Worm (Caenorhabditis elegans) whole organism, young adult: Measurements from ENCODE around the gene sdz-9.

ENCODE experiments used
- B0035.1 ChIP-seq: sonication (generic microtip); optimal IDR thresholded peaks from 2 replicates; lab custom pipeline; 2016; ENCODE audit warnings: missing genetic modification characterization, mild to moderate bottlenecking, missing compliant biosample characterization, missing genotype, missing genetic modification reagents
- F22D6.2 ChIP-seq: sonication (generic microtip); optimal IDR thresholded peaks from 2 replicates; lab custom pipeline; 2016; ENCODE audit warnings: mild to moderate bottlenecking, missing genetic modification characterization, missing compliant biosample characterization
- F23B12.7 ChIP-seq: sonication (generic microtip); optimal IDR thresholded peaks from 2 replicates; lab custom pipeline; 2017; ENCODE audit warnings: missing genetic modification characterization, mild to moderate bottlenecking, missing compliant biosample characterization, antibody characterized with exemption, moderate library complexity; ENCODE audit not compliant: insufficient read depth
- F37B4.10 ChIP-seq: fragments of 200-800 bp; sonication (Bioruptor generic); IDR thresholded peaks from 2 replicates; pipeline ENCODE4 v1.3.6; 2022; ENCODE audit warnings: missing genetic modification characterization, missing compliant biosample characterization
- F55B11.4 ChIP-seq: sonication (generic microtip); optimal IDR thresholded peaks from 2 replicates; lab custom pipeline; 2016; ENCODE audit warnings: missing compliant biosample characterization, missing genetic modification characterization, borderline replicate concordance; ENCODE audit not compliant: insufficient read depth
- F57A8.1 ChIP-seq: fragments of 200-800 bp; sonication (Bioruptor generic); optimal IDR thresholded peaks from 2 replicates; lab custom pipeline; 2018; ENCODE audit warnings: mild to moderate bottlenecking, missing genetic modification characterization, moderate library complexity, missing compliant biosample characterization
- Y53F4B.3 ChIP-seq: fragments of 200-800 bp; sonication (Bioruptor generic); IDR thresholded peaks from 2 replicates; pipeline ENCODE4 v1.3.6; 2022; ENCODE audit warnings: missing genetic modification reagents, missing genetic modification characterization, missing compliant biosample characterization
- Y56A3A.18 ChIP-seq: fragments of 200-800 bp; sonication (Bioruptor generic); IDR thresholded peaks from 2 replicates; pipeline ENCODE4 v1.3.6; 2022; ENCODE audit warnings: missing genetic modification reagents, missing genetic modification characterization, missing compliant biosample characterization
- Y95B8A.8 ChIP-seq: fragments of 200-800 bp; sonication (Bioruptor generic); IDR thresholded peaks from 2 replicates; pipeline ENCODE4 v1.3.6; 2022; ENCODE audit warnings: missing genetic modification reagents, missing genetic modification characterization, missing compliant biosample characterization
- aptf-2 ChIP-seq: fragments of 200-800 bp; sonication (Bioruptor generic); conservative IDR thresholded peaks from 2 replicates; pipeline ENCODE4 v1.3.6; 2022; ENCODE audit warnings: missing genetic modification reagents, missing genetic modification characterization, missing compliant biosample characterization
- atf-7 ChIP-seq: sonication (generic microtip); optimal IDR thresholded peaks from 2 replicates; lab custom pipeline; 2017; ENCODE audit warnings: mild to moderate bottlenecking, missing genetic modification characterization, missing compliant biosample characterization
- athp-1 ChIP-seq: sonication (generic microtip); optimal IDR thresholded peaks from 2 replicates; lab custom pipeline; 2017; ENCODE audit warnings: mild to moderate bottlenecking, missing genetic modification characterization, missing compliant biosample characterization
- attf-5 ChIP-seq: fragments of 200-800 bp; sonication (Bioruptor generic); optimal IDR thresholded peaks from 2 replicates; lab custom pipeline; 2018; ENCODE audit warnings: mild to moderate bottlenecking, missing genetic modification characterization, missing compliant biosample characterization
- cebp-1 ChIP-seq, 2 experiments: fragments of 200-800 bp in 1 of 2; sonication (Bioruptor generic) in 1 of 2; sonication (generic microtip) in 1 of 2; IDR thresholded peaks in 1 of 2; optimal IDR thresholded peaks in 1 of 2; 2 replicates each; pipeline versions ENCODE4 v1.3.6 to Lab custom; 2017 to 2022; ENCODE audit warnings: missing compliant biosample characterization in 2 of 2, missing genetic modification characterization in 2 of 2, mild to moderate bottlenecking in 1 of 2, missing genetic modification reagents in 1 of 2, moderate library complexity in 1 of 2
- cebp-2 ChIP-seq: fragments of 200-800 bp; sonication (Bioruptor generic); IDR thresholded peaks from 2 replicates; pipeline ENCODE4 v1.3.6; 2022; ENCODE audit warnings: missing genetic modification characterization, missing compliant biosample characterization
- ceh-58 ChIP-seq: fragments of 200-800 bp; sonication (Bioruptor generic); IDR thresholded peaks from 2 replicates; pipeline ENCODE4 v1.3.6; 2022; ENCODE audit warnings: missing genetic modification characterization, missing compliant biosample characterization
- dpff-1 ChIP-seq: sonication (generic microtip); optimal IDR thresholded peaks from 2 replicates; lab custom pipeline; 2017; ENCODE audit warnings: mild to moderate bottlenecking, missing genetic modification characterization, missing compliant biosample characterization
- efl-1 ChIP-seq: fragments of 150-350 bp; optimal IDR thresholded peaks from 2 replicates; lab custom pipeline; 2014; ENCODE audit warnings: missing biosample characterization, missing genetic modification reagents, missing genetic modification characterization
- ekl-4 ChIP-seq: fragments of 200-800 bp; sonication (Bioruptor generic); IDR thresholded peaks from 2 replicates; pipeline ENCODE4 v1.3.6; 2022; ENCODE audit warnings: missing genetic modification reagents, missing genetic modification characterization, missing compliant biosample characterization
- fkh-3 ChIP-seq: sonication (generic microtip); optimal IDR thresholded peaks from 2 replicates; lab custom pipeline; 2016; ENCODE audit warnings: mild to moderate bottlenecking, missing genetic modification characterization, missing compliant biosample characterization
- him-1 ChIP-seq: sonication (generic microtip); optimal IDR thresholded peaks from 2 replicates; lab custom pipeline; 2016; ENCODE audit warnings: missing genotype, missing genetic modification reagents, missing genetic modification characterization, missing compliant biosample characterization
- hmg-1.2 ChIP-seq: fragments of 200-800 bp; sonication (Bioruptor generic); IDR thresholded peaks from 2 replicates; pipeline ENCODE4 v1.3.6; 2022; ENCODE audit warnings: missing genetic modification reagents, missing genetic modification characterization, missing compliant biosample characterization
- hrde-1 ChIP-seq: sonication (generic microtip); optimal IDR thresholded peaks from 2 replicates; lab custom pipeline; 2016; ENCODE audit warnings: missing genetic modification characterization, mild to moderate bottlenecking, missing compliant biosample characterization, moderate library complexity, missing genotype, missing genetic modification reagents, borderline replicate concordance
- lag-1 ChIP-seq: fragments of 200-800 bp; sonication (Bioruptor generic); IDR thresholded peaks from 2 replicates; pipeline ENCODE4 v1.3.6; 2022; ENCODE audit warnings: missing genetic modification reagents, missing genetic modification characterization, missing compliant biosample characterization
- lin-26 ChIP-seq: fragments of 200-800 bp; sonication (Bioruptor generic); IDR thresholded peaks from 2 replicates; pipeline ENCODE4 v1.3.6; 2022; ENCODE audit warnings: missing genetic modification reagents, missing genetic modification characterization, missing compliant biosample characterization
- lin-54 ChIP-seq: fragments of 200-800 bp; sonication (Bioruptor generic); optimal IDR thresholded peaks from 2 replicates; lab custom pipeline; 2018; ENCODE audit warnings: mild to moderate bottlenecking, missing genetic modification characterization, missing compliant biosample characterization
- lsl-1 ChIP-seq: fragments of 200-800 bp; sonication (Bioruptor generic); optimal IDR thresholded peaks from 2 replicates; lab custom pipeline; 2018; ENCODE audit warnings: mild to moderate bottlenecking, missing genetic modification characterization, moderate library complexity, missing compliant biosample characterization
- lsy-27 ChIP-seq: sonication (generic microtip); optimal IDR thresholded peaks from 2 replicates; lab custom pipeline; 2017; ENCODE audit warnings: missing genetic modification characterization, mild to moderate bottlenecking, missing compliant biosample characterization, antibody characterized with exemption, missing genotype, borderline replicate concordance; ENCODE audit not compliant: insufficient read depth
- madf-3 ChIP-seq: fragments of 200-800 bp; sonication (Bioruptor generic); IDR thresholded peaks from 2 replicates; pipeline ENCODE4 v1.3.6; 2022; ENCODE audit warnings: missing genetic modification reagents, missing genetic modification characterization, missing compliant biosample characterization
- mel-28 ChIP-seq: sonication (generic microtip); optimal IDR thresholded peaks from 2 replicates; lab custom pipeline; 2016; ENCODE audit warnings: borderline replicate concordance, mild to moderate bottlenecking, missing genetic modification characterization, missing compliant biosample characterization
- mxl-1 ChIP-seq: sonication (generic microtip); optimal IDR thresholded peaks from 2 replicates; lab custom pipeline; 2016; ENCODE audit warnings: missing genetic modification characterization, missing compliant biosample characterization
- nhr-80 ChIP-seq: sonication (generic microtip); optimal IDR thresholded peaks from 2 replicates; lab custom pipeline; 2016; ENCODE audit warnings: missing genetic modification characterization, missing compliant biosample characterization
- pbrm-1 ChIP-seq: fragments of 200-800 bp; sonication (Bioruptor generic); IDR thresholded peaks from 2 replicates; pipeline ENCODE4 v1.3.6; 2022; ENCODE audit warnings: missing genetic modification reagents, missing genetic modification characterization, missing compliant biosample characterization
- pha-4 ChIP-seq: fragments of 150-350 bp; sonication (generic microtip); optimal IDR thresholded peaks from 2 replicates; lab custom pipeline; 2014; ENCODE audit warnings: missing biosample characterization, missing genetic modification reagents, missing genetic modification characterization
- rcor-1 ChIP-seq: fragments of 200-800 bp; sonication (Bioruptor generic); IDR thresholded peaks from 2 replicates; pipeline ENCODE4 v1.3.6; 2022; ENCODE audit warnings: missing genetic modification reagents, missing genetic modification characterization, missing compliant biosample characterization
- rpc-1 ChIP-seq, 2 experiments: fragments of 150-350 bp in 1 of 2; sonication (generic microtip) in 1 of 2; optimal IDR thresholded peaks; 2 replicates each; lab custom pipeline; 2014 to 2018; ENCODE audit warnings: missing biosample characterization in 1 of 2, missing genetic modification characterization in 1 of 2, missing genetic modification reagents in 1 of 2, missing genotype in 1 of 2
- unc-130 ChIP-seq: sonication (generic microtip); optimal IDR thresholded peaks from 2 replicates; lab custom pipeline; 2016; ENCODE audit warnings: missing genetic modification reagents, missing genetic modification characterization, missing compliant biosample characterization
- zfh-2 ChIP-seq: fragments of 200-800 bp; sonication (Bioruptor generic); conservative IDR thresholded peaks from 2 replicates; pipeline ENCODE4 v1.3.6; 2022; ENCODE audit warnings: missing genetic modification reagents, missing genetic modification characterization, missing compliant biosample characterization
- ztf-18 ChIP-seq: sonication (generic microtip); optimal IDR thresholded peaks from 2 replicates; lab custom pipeline; 2016; ENCODE audit warnings: missing genotype, mild to moderate bottlenecking, missing genetic modification characterization, missing compliant biosample characterization
- ztf-3 ChIP-seq: fragments of 200-800 bp; sonication (Bioruptor generic); optimal IDR thresholded peaks from 2 replicates; lab custom pipeline; 2018; ENCODE audit warnings: mild to moderate bottlenecking, missing genetic modification characterization, missing compliant biosample characterization
- ztf-6 ChIP-seq: fragments of 200-800 bp; sonication (Bioruptor generic); IDR thresholded peaks from 2 replicates; pipeline ENCODE4 v1.3.6; 2022; ENCODE audit warnings: missing genetic modification reagents, missing genetic modification characterization, missing compliant biosample characterization

Gene sdz-9

DNA sequence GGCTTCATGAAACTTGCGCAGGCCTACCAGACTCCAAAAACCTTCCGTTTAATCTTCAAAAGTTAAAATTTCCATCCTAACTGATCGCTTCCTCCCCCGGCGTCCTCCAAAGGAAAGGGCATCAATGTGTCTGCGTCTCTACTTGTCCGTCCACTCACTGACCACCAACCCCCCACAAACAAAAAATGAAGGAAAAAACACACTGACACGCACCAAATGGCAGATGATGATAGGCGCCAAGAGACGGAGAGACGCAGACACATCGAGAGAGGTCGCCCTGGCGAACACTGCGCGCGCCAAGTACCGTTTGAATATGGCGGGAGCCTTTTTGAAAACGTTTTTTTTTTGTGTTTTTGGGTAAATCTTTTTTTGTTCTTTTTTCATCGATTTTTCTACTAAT lies 38.7 kb downstream of the sdz-9 start:
- TF ChIP-seq rpc-1 (optimal IDR thresholded peaks at IDR 0.05; lab: Kevin White, UChicago) (no peak), rpc-1 (tag; optimal IDR thresholded peaks at IDR 0.05; lab: Kevin White, UChicago) (no peak), hrde-1 (tag; lab: Kevin White, UChicago) (no peak), mxl-1 (tag; lab: Kevin White, UChicago) (no peak), ztf-3 (GFP tag; lab: Kevin White, UChicago) (no peak), cebp-1 (GFP tag; IDR thresholded peaks at IDR 0.05; lab: Robert Waterston, UW) (no peak), cebp-1 (tag; optimal IDR thresholded peaks at IDR 0.05; lab: Kevin White, UChicago) (peak; percentile 10), ztf-6 (GFP tag; lab: Robert Waterston, UW) (no peak), mel-28 (tag; lab: Kevin White, UChicago) (no peak), fkh-3 (tag; lab: Kevin White, UChicago) (no peak), madf-3 (GFP tag; lab: Robert Waterston, UW) (0 out of 2 replicates have a peak, but pooled peaks have one; percentile 23), Y95B8A.8 (GFP tag; lab: Robert Waterston, UW) (no peak), lsy-27 (no peak), pbrm-1 (GFP tag; lab: Robert Waterston, UW) (no peak), hmg-1.2 (peak; percentile 61; the same call in 1 of the 2 replicates), ztf-18 (tag; lab: Kevin White, UChicago) (no peak), nhr-80 (tag; lab: Kevin White, UChicago) (no peak), lin-26 (GFP tag; lab: Robert Waterston, UW) (no peak), F23B12.7 (tag; lab: Kevin White, UChicago) (no peak), F37B4.10 (GFP tag; lab: Robert Waterston, UW) (no peak), Y56A3A.18 (GFP tag; lab: Robert Waterston, UW) (no peak), lin-54 (GFP tag; lab: Kevin White, UChicago) (no peak), unc-130 (GFP tag; lab: Kevin White, UChicago) (no peak), F22D6.2 (no peak), him-1 (tag; lab: Kevin White, UChicago) (no peak), F57A8.1 (GFP tag; lab: Kevin White, UChicago) (no peak), aptf-2 (GFP tag; lab: Robert Waterston, UW) (no peak), dpff-1 (tag; lab: Kevin White, UChicago) (no peak), cebp-2 (GFP tag; lab: Robert Waterston, UW) (0 out of 2 replicates have a peak, but pooled peaks have one; percentile 12), athp-1 (tag; lab: Kevin White, UChicago) (no peak), ceh-58 (GFP tag; lab: Robert Waterston, UW) (no peak), efl-1 (GFP tag; lab: Kevin White, UChicago) (no peak), ekl-4 (no peak), Y53F4B.3 (no peak), zfh-2 (GFP tag; lab: Robert Waterston, UW) (peak; percentile 39; the same call in 1 of the 2 replicates)

DNA sequence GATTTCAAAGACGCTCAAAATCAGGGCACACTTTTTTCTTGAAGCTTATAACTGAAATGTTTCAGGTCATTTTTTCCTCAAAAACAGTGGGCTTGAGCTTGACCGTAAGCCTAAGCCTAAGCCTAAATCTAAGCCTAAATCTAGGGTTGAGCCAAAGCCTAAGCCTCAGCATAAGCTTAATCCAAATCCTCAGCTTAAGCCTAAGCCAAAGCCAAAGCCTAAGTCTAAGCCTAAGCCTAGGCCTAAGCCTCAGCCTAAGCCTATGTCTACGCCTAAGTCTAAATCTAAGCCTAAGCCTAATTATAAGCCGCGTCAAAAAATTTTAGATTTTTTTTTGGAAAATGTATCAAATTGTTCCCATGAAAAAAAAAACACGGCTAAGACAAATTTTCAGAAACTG lies 39.2 kb downstream of the sdz-9 start:
- TF ChIP-seq B0035.1 (tag; lab: Kevin White, UChicago), result no peak
- no peak for TF ChIP-seq lag-1 (GFP tag; lab: Robert Waterston, UW)
- no peak for TF ChIP-seq F55B11.4 (tag; lab: Kevin White, UChicago)
- no peak for TF ChIP-seq rcor-1 (GFP tag; lab: Robert Waterston, UW)
- no peak for TF ChIP-seq pha-4 (tag; lab: Kevin White, UChicago)
- no peak for TF ChIP-seq attf-5
- TF ChIP-seq lsl-1 (GFP tag; lab: Kevin White, UChicago), result no peak
- TF ChIP-seq atf-7, result no peak
- TF ChIP-seq ztf-6 (GFP tag; lab: Robert Waterston, UW), result no peak
